Worm (Caenorhabditis elegans): ENCODE data around the gene C40A11.6.

The C40A11.6 gene

DNA sequence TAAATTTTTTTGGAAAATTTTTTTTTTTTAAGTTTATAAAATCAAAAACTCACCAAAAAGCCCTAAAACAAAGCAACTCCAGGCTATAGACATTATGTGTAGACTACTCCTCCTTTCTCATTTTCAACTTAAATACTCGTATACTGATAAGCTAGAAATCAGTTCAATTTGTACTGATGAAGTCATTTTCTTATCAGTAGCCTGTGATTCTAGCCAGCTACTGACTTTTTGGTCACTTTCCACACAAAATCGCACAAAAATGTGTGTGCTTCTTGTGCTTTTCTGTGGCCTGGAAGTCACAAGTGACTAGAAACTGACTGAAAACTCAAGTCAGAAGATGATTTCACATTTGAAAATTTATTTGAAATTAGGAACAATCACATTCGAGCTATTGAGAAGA is 40.9 kb upstream of the C40A11.6 start, which contains the start of gene gba-2:
Gene gba-2, minus strand, starts transcription at position 106 of the 400 bp plus-strand sequence.
- peak; percentile 31 for TF ChIP-seq sma-9 (GFP tag; optimal IDR thresholded peaks at IDR 0.05)
- no peak for TF ChIP-seq sma-9 (tag; optimal IDR thresholded peaks at IDR 0.05)
- TF ChIP-seq fos-1 (tag; optimal IDR thresholded peaks at IDR 0.05), result peak; percentile 66
- TF ChIP-seq ama-1 (optimal IDR thresholded peaks at IDR 0.05), result no peak
- TF ChIP-seq F13H6.1 (tag; optimal IDR thresholded peaks at IDR 0.05), result no peak
- TF ChIP-seq nhr-129 (tag; optimal IDR thresholded peaks at IDR 0.05), result no peak

DNA sequence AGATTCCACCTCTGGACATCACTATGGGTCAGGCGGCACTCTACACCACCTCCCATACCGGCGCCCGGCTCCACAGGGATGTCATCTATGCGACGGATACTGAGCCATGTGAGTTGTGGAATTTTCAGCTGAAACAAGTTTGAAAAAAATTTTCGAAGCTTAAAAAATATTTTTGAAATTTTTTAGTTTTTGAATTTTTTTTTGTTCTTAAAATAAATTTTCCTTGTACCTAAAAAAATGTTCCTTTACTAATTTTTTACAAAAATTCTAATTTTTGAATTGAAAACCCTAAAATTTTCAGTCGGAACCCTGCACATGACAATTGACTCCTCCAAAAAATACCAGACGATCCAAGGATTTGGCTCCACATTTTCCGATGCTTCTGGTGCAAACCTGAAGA is 32.3 kb upstream of the C40A11.6 start:
- TF ChIP-seq nhr-23 (tag; optimal IDR thresholded peaks at IDR 0.05) (no peak), snpc-4 (tag; optimal IDR thresholded peaks at IDR 0.05) (no peak), nhr-129 (tag; optimal IDR thresholded peaks at IDR 0.05) (no peak), R02D3.7 (tag; optimal IDR thresholded peaks at IDR 0.05) (no peak), gmeb-1 (tag; optimal IDR thresholded peaks at IDR 0.05) (no peak), mab-5 (tag; optimal IDR thresholded peaks at IDR 0.05) (no peak), nhr-12 (tag; optimal IDR thresholded peaks at IDR 0.05) (no peak), nhr-10 (tag; optimal IDR thresholded peaks at IDR 0.05) (no peak), lin-39 (tag; optimal IDR thresholded peaks at IDR 0.05) (no peak), sma-3 (GFP tag; optimal IDR thresholded peaks at IDR 0.05) (no peak), crh-2 (tag; optimal IDR thresholded peaks at IDR 0.05) (no peak), unc-39 (tag; optimal IDR thresholded peaks at IDR 0.05) (no peak), C34F6.9 (tag; optimal IDR thresholded peaks at IDR 0.05) (no peak), peb-1 (tag; optimal IDR thresholded peaks at IDR 0.05) (no peak), zag-1 (tag; optimal IDR thresholded peaks at IDR 0.05) (no peak), unc-55 (GFP tag; optimal IDR thresholded peaks at IDR 0.05) (no peak), ztf-4 (tag; optimal IDR thresholded peaks at IDR 0.05) (no peak), nhr-237 (tag; optimal IDR thresholded peaks at IDR 0.05) (no peak), dmd-4 (tag; optimal IDR thresholded peaks at IDR 0.05) (no peak), ZK546.5 (tag; optimal IDR thresholded peaks at IDR 0.05) (no peak)

ce11 chrII:2176688-2177087 is 31.2 kb upstream of the C40A11.6 start, which contains the start of gene gba-1:
Gene gba-1 (plus strand): TSS chrII:2176741.
- no peak for TF ChIP-seq ztf-4 (tag; optimal IDR thresholded peaks at IDR 0.05)
- TF ChIP-seq ztf-1 (GFP tag; conservative IDR thresholded peaks at IDR 0.05), result no peak
- TF ChIP-seq fos-1 (tag; optimal IDR thresholded peaks at IDR 0.05), result peak; percentile 30
- no peak for TF ChIP-seq F13H6.1 (tag; optimal IDR thresholded peaks at IDR 0.05)
- no peak for TF ChIP-seq nhr-21 (tag; optimal IDR thresholded peaks at IDR 0.05)
- no peak for TF ChIP-seq snpc-4 (tag; optimal IDR thresholded peaks at IDR 0.05)
- peak; percentile 10 for TF ChIP-seq crh-2 (tag; optimal IDR thresholded peaks at IDR 0.05)
- no peak for TF ChIP-seq ceh-82 (tag; optimal IDR thresholded peaks at IDR 0.05)

DNA sequence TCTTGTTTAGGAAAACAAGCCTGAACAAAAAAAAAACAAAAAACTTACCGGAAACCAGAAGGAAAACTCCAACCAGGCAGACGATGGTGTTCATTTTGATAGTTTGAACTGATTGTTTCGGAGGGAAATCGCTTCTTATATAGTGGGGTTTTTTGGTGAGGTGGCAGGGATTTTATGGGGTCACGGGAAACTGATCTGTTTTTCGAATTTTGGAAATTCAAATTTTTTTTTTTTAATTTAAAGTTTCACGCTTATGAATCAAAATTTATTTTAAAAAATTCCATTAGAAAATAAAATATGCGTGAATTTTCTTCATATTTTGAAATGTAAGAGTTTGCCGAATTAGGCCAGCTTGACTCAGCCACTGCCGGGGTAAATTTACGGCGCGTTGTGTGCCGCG is 29.9 kb upstream of the C40A11.6 start, which contains the start of gene C33C12.7:
Gene C33C12.7, minus strand, starts transcription at position 101 of the 400 bp plus-strand sequence.
- TF ChIP-seq unc-55 (GFP tag; optimal IDR thresholded peaks at IDR 0.05) (no peak), ztf-1 (GFP tag; conservative IDR thresholded peaks at IDR 0.05) (no peak), nhr-6 (tag; optimal IDR thresholded peaks at IDR 0.05) (no peak), fos-1 (tag; optimal IDR thresholded peaks at IDR 0.05) (no peak), nhr-21 (tag; optimal IDR thresholded peaks at IDR 0.05) (no peak), gmeb-1 (tag; optimal IDR thresholded peaks at IDR 0.05) (no peak), ztf-11 (tag; optimal IDR thresholded peaks at IDR 0.05) (no peak), egl-27 (tag; optimal IDR thresholded peaks at IDR 0.05) (no peak), peb-1 (tag; optimal IDR thresholded peaks at IDR 0.05) (no peak), ama-1 (optimal IDR thresholded peaks at IDR 0.05) (no peak), nhr-237 (tag; optimal IDR thresholded peaks at IDR 0.05) (no peak), unc-39 (tag; optimal IDR thresholded peaks at IDR 0.05) (no peak), elt-1 (tag; optimal IDR thresholded peaks at IDR 0.05) (no peak), nhr-129 (tag; optimal IDR thresholded peaks at IDR 0.05) (no peak), ZK546.5 (tag; optimal IDR thresholded peaks at IDR 0.05) (no peak), C34F6.9 (tag; optimal IDR thresholded peaks at IDR 0.05) (no peak), snpc-4 (tag; optimal IDR thresholded peaks at IDR 0.05) (no peak), ceh-16 (tag; optimal IDR thresholded peaks at IDR 0.05) (no peak)

DNA sequence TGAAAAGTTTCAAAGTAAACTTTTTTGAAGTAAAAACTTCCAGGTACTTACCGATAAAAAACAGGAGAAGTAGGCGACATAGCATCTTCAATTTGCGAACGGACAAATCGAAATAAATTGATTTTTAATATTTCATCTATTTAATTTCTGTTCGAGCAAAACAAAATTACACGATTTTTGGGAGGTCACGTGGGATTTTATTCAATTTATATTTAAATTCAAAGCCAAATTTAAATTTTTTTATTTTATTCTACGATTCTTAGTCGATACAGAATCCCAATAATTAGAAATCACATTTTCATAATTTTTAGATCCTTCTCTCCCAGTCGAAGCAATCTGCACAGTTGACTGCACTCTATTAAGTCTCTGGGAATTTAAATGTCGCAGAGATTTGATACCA is 24.6 kb upstream of the C40A11.6 start, which contains the start of gene C33C12.12:
Gene C33C12.12, minus strand, starts transcription at position 101 of the 400 bp plus-strand sequence.
- no peak for TF ChIP-seq egl-27 (tag; optimal IDR thresholded peaks at IDR 0.05)
- no peak for TF ChIP-seq dmd-4 (tag; optimal IDR thresholded peaks at IDR 0.05)
- no peak for TF ChIP-seq mab-5 (tag; optimal IDR thresholded peaks at IDR 0.05)
- TF ChIP-seq lin-13 (GFP tag; optimal IDR thresholded peaks at IDR 0.05), result no peak
- no peak for TF ChIP-seq elt-3 (tag; optimal IDR thresholded peaks at IDR 0.05)
- no peak for TF ChIP-seq ZK546.5 (tag; optimal IDR thresholded peaks at IDR 0.05)
- no peak for TF ChIP-seq zag-1 (tag; optimal IDR thresholded peaks at IDR 0.05)
- no peak for TF ChIP-seq lin-11 (tag; optimal IDR thresholded peaks at IDR 0.05)
- no peak for TF ChIP-seq snpc-4 (tag; optimal IDR thresholded peaks at IDR 0.05)
- TF ChIP-seq C34F6.9 (tag; optimal IDR thresholded peaks at IDR 0.05), result no peak
- no peak for TF ChIP-seq ztf-11 (tag; optimal IDR thresholded peaks at IDR 0.05)
- no peak for TF ChIP-seq R02D3.7 (tag; optimal IDR thresholded peaks at IDR 0.05)
- no peak for TF ChIP-seq nhr-10 (tag; optimal IDR thresholded peaks at IDR 0.05)
- TF ChIP-seq unc-55 (GFP tag; optimal IDR thresholded peaks at IDR 0.05), result no peak
- no peak for TF ChIP-seq nhr-6 (tag; optimal IDR thresholded peaks at IDR 0.05)

Data from whole organism, L2 larva.